Fruit fly (Drosophila melanogaster) whole organism, embryonic: Measurements from ENCODE around the gene CG16852.

Experiments used
- B-H1 ChIP-seq: fragments of 200-800 bp; sonication (Bioruptor generic); IDR thresholded peaks from 3 replicates; pipeline ENCODE4 v1.3.6; 2022; ENCODE audit warnings: missing biosample characterization, missing genetic modification characterization
- Bgb ChIP-seq: fragments of 200-800 bp; sonication (Bioruptor generic); IDR thresholded peaks from 2 replicates; pipeline ENCODE4 v1.3.6; 2022; ENCODE audit warnings: missing biosample characterization, missing genetic modification characterization; ENCODE audit not compliant: partially characterized antibody
- CG10366 ChIP-seq: fragments of 200-800 bp; sonication (Bioruptor generic); IDR thresholded peaks from 2 replicates; pipeline ENCODE4 v1.3.6; 2022; ENCODE audit warnings: missing biosample characterization, missing genetic modification characterization
- CG10543 ChIP-seq: fragments of 200-800 bp; sonication (Bioruptor generic); optimal IDR thresholded peaks from 3 replicates; lab custom pipeline; 2017; ENCODE audit warnings: missing biosample characterization, mild to moderate bottlenecking, missing genetic modification characterization, moderate library complexity
- CG11504 ChIP-seq: fragments of 200-800 bp; sonication (Bioruptor generic); optimal IDR thresholded peaks from 3 replicates; lab custom pipeline; 2019; ENCODE audit warnings: missing biosample characterization, mild to moderate bottlenecking, missing genetic modification characterization, moderate library complexity
- CG13123 ChIP-seq: fragments of 200-800 bp; sonication (Bioruptor generic); optimal IDR thresholded peaks from 2 replicates; lab custom pipeline; 2016; ENCODE audit warnings: missing biosample characterization, missing genetic modification characterization
- CG13624 ChIP-seq: fragments of 200-800 bp; sonication (Bioruptor generic); optimal IDR thresholded peaks from 2 replicates; lab custom pipeline; 2016; ENCODE audit warnings: missing biosample characterization, missing genetic modification characterization
- CG13894 ChIP-seq: fragments of 200-800 bp; sonication (Bioruptor generic); optimal IDR thresholded peaks from 3 replicates; lab custom pipeline; 2018; ENCODE audit warnings: missing biosample characterization, mild to moderate bottlenecking, missing genetic modification characterization, moderate library complexity
- CG14014 ChIP-seq: fragments of 200-800 bp; sonication (Bioruptor generic); IDR thresholded peaks from 2 replicates; pipeline ENCODE4 v1.3.6; 2022; ENCODE audit warnings: missing biosample characterization, missing genetic modification characterization
- CG1603 ChIP-seq: fragments of 200-800 bp; sonication (Bioruptor generic); optimal IDR thresholded peaks from 2 replicates; lab custom pipeline; 2019; ENCODE audit warnings: missing biosample characterization, mild to moderate bottlenecking, missing genetic modification characterization, moderate library complexity
- CG17359 ChIP-seq: fragments of 200-800 bp; sonication (Bioruptor generic); optimal IDR thresholded peaks from 3 replicates; lab custom pipeline; 2018; ENCODE audit warnings: missing biosample characterization, mild to moderate bottlenecking, missing genetic modification characterization, moderate library complexity
- CG31224 ChIP-seq: fragments of 200-800 bp; sonication (Bioruptor generic); IDR thresholded peaks from 2 replicates; pipeline ENCODE4 v1.3.6; 2022; ENCODE audit warnings: missing biosample characterization, missing genetic modification characterization
- CG4404 ChIP-seq: fragments of 200-800 bp; sonication (Bioruptor generic); IDR thresholded peaks from 2 replicates; pipeline ENCODE4 v1.3.6; 2022; ENCODE audit warnings: missing biosample characterization, missing genetic modification characterization
- CG7745 ChIP-seq: fragments of 200-800 bp; sonication (Bioruptor generic); optimal IDR thresholded peaks from 2 replicates; lab custom pipeline; 2018; ENCODE audit warnings: missing biosample characterization, mild to moderate bottlenecking, missing genetic modification characterization, moderate library complexity
- CG7839 ChIP-seq: fragments of 200-800 bp; sonication (Bioruptor generic); optimal IDR thresholded peaks from 3 replicates; lab custom pipeline; 2018; ENCODE audit warnings: missing biosample characterization, mild to moderate bottlenecking, missing genetic modification characterization, moderate library complexity
- CG8089 ChIP-seq: fragments of 200-800 bp; sonication (Bioruptor generic); optimal IDR thresholded peaks from 3 replicates; lab custom pipeline; 2016; ENCODE audit warnings: missing biosample characterization, missing genetic modification characterization
- CG8281 ChIP-seq: fragments of 200-800 bp; sonication (Bioruptor generic); optimal IDR thresholded peaks from 2 replicates; lab custom pipeline; 2018; ENCODE audit warnings: missing biosample characterization, mild to moderate bottlenecking, missing genetic modification characterization, moderate library complexity
- Camta ChIP-seq: fragments of 200-800 bp; sonication (Bioruptor generic); optimal IDR thresholded peaks from 2 replicates; lab custom pipeline; 2016; ENCODE audit warnings: missing biosample characterization, missing genetic modification characterization
- D19B ChIP-seq: fragments of 200-800 bp; sonication (Bioruptor generic); optimal IDR thresholded peaks from 2 replicates; lab custom pipeline; 2017; ENCODE audit warnings: missing biosample characterization, mild to moderate bottlenecking, missing genetic modification characterization
- HmgZ ChIP-seq: fragments of 200-800 bp; sonication (Bioruptor generic); optimal IDR thresholded peaks from 2 replicates; lab custom pipeline; 2018; ENCODE audit warnings: missing biosample characterization, mild to moderate bottlenecking, missing genetic modification characterization
- Hsf ChIP-seq: fragments of 200-800 bp; sonication (Bioruptor generic); optimal IDR thresholded peaks from 3 replicates; lab custom pipeline; 2016; ENCODE audit warnings: missing biosample characterization, missing genetic modification characterization
- Mes4 ChIP-seq: fragments of 200-800 bp; sonication (Bioruptor generic); optimal IDR thresholded peaks from 2 replicates; lab custom pipeline; 2016; ENCODE audit warnings: missing biosample characterization, missing genetic modification characterization
- Oli ChIP-seq: fragments of 200-800 bp; sonication (Bioruptor generic); optimal IDR thresholded peaks from 2 replicates; lab custom pipeline; 2018; ENCODE audit warnings: missing biosample characterization, mild to moderate bottlenecking, missing genetic modification characterization, moderate library complexity
- Sox100B ChIP-seq: fragments of 200-800 bp; sonication (Bioruptor generic); optimal IDR thresholded peaks from 3 replicates; lab custom pipeline; 2018; ENCODE audit warnings: missing biosample characterization, mild to moderate bottlenecking, missing genetic modification characterization
- Sox102F ChIP-seq: fragments of 200-800 bp; sonication (Bioruptor generic); optimal IDR thresholded peaks from 2 replicates; lab custom pipeline; 2018; ENCODE audit warnings: missing biosample characterization, mild to moderate bottlenecking, missing genetic modification characterization, moderate library complexity
- Tbp ChIP-seq: fragments of >200 bp; optimal IDR thresholded peaks from 2 replicates; lab custom pipeline; 2018; ENCODE audit warnings: missing biosample characterization, missing genetic modification characterization
- ab ChIP-seq: fragments of 200-800 bp; sonication (Bioruptor generic); optimal IDR thresholded peaks from 2 replicates; lab custom pipeline; 2016; ENCODE audit warnings: missing biosample characterization, missing genetic modification characterization
- al ChIP-seq: fragments of 200-800 bp; sonication (Bioruptor generic); IDR thresholded peaks from 2 replicates; pipeline ENCODE4 v1.3.6; 2022; ENCODE audit warnings: missing biosample characterization, missing genetic modification characterization
- crc ChIP-seq: fragments of 200-800 bp; sonication (Bioruptor generic); optimal IDR thresholded peaks from 2 replicates; lab custom pipeline; 2016; ENCODE audit warnings: missing biosample characterization, missing genetic modification characterization
- dan ChIP-seq: fragments of 200-800 bp; sonication (Bioruptor generic); IDR thresholded peaks from 2 replicates; pipeline ENCODE4 v1.3.6; 2022; ENCODE audit warnings: missing biosample characterization, missing genetic modification characterization
- ems ChIP-seq: fragments of 200-800 bp; sonication (Bioruptor generic); optimal IDR thresholded peaks from 3 replicates; lab custom pipeline; 2016; ENCODE audit warnings: missing biosample characterization, missing genetic modification characterization
- fu2 ChIP-seq: fragments of 200-800 bp; sonication (Bioruptor generic); optimal IDR thresholded peaks from 2 replicates; lab custom pipeline; 2016; ENCODE audit warnings: missing biosample characterization, missing genetic modification characterization
- grau ChIP-seq: fragments of 200-800 bp; optimal IDR thresholded peaks from 3 replicates; lab custom pipeline; 2019; ENCODE audit warnings: missing biosample characterization, mild to moderate bottlenecking, missing genetic modification characterization, moderate library complexity
- gt ChIP-seq: fragments of 200-800 bp; sonication (Bioruptor generic); IDR thresholded peaks from 2 replicates; pipeline ENCODE4 v1.3.6; 2022; ENCODE audit warnings: missing biosample characterization, missing genetic modification characterization
- ken ChIP-seq: fragments of 200-800 bp; sonication (Bioruptor generic); IDR thresholded peaks from 3 replicates; pipeline ENCODE4 v1.3.6; 2022; ENCODE audit warnings: missing biosample characterization, missing genetic modification characterization
- kni ChIP-seq: fragments of 200-800 bp; sonication (Bioruptor generic); optimal IDR thresholded peaks from 3 replicates; lab custom pipeline; 2017; ENCODE audit warnings: mild to moderate bottlenecking, missing biosample characterization, missing genetic modification reagents, missing genetic modification characterization
- mirr ChIP-seq: fragments of 200-800 bp; sonication (Bioruptor generic); optimal IDR thresholded peaks from 3 replicates; lab custom pipeline; 2018; ENCODE audit warnings: missing biosample characterization, mild to moderate bottlenecking, missing genetic modification characterization
- oc ChIP-seq: fragments of 200-800 bp; sonication (Bioruptor generic); optimal IDR thresholded peaks from 2 replicates; lab custom pipeline; 2018; ENCODE audit warnings: missing biosample characterization, mild to moderate bottlenecking, missing genetic modification characterization, moderate library complexity
- pan ChIP-seq, 4 experiments: fragments of >200 bp in 3 of 4; fragments of 200-800 bp in 1 of 4; sonication (Bioruptor generic) in 1 of 4; optimal IDR thresholded peaks in 3 of 4; IDR thresholded peaks in 1 of 4; 2 replicates each; pipeline versions ENCODE4 v1.3.6 to Lab custom; 2017 to 2022; ENCODE audit warnings: missing biosample characterization in 2 of 4, missing genetic modification characterization in 2 of 4, mixed read lengths in 1 of 4
- pho ChIP-seq: fragments of 200-800 bp; sonication (Bioruptor generic); optimal IDR thresholded peaks from 2 replicates; lab custom pipeline; 2016; ENCODE audit warnings: missing biosample characterization, missing genetic modification characterization
- pros ChIP-seq: fragments of 200-800 bp; sonication (Bioruptor generic); optimal IDR thresholded peaks from 3 replicates; lab custom pipeline; 2019; ENCODE audit warnings: missing biosample characterization, mild to moderate bottlenecking, missing genetic modification characterization, moderate library complexity
- ro ChIP-seq: fragments of 200-800 bp; sonication (Bioruptor generic); IDR thresholded peaks from 2 replicates; pipeline ENCODE4 v1.3.6; 2022; ENCODE audit warnings: missing biosample characterization, missing genetic modification characterization
- sc ChIP-seq, 3 experiments: fragments of >200 bp in 2 of 3; fragments of 200-800 bp in 1 of 3; sonication (Bioruptor generic) in 1 of 3; optimal IDR thresholded peaks; 2 replicates in 2 of 3; 3 replicates in 1 of 3; lab custom pipeline; 2017; ENCODE audit warnings: mild to moderate bottlenecking in 1 of 3, missing biosample characterization in 1 of 3, missing genetic modification characterization in 1 of 3, missing genetic modification reagents in 1 of 3
- shn ChIP-seq: fragments of 200-800 bp; sonication (Bioruptor generic); optimal IDR thresholded peaks from 3 replicates; lab custom pipeline; 2016; ENCODE audit warnings: missing biosample characterization, missing genetic modification characterization
- sim ChIP-seq: fragments of 200-800 bp; sonication (Bioruptor generic); IDR thresholded peaks from 2 replicates; pipeline ENCODE4 v1.3.6; 2022; ENCODE audit warnings: missing biosample characterization, missing genetic modification characterization
- toy ChIP-seq: fragments of 200-800 bp; sonication (Bioruptor generic); IDR thresholded peaks from 2 replicates; pipeline ENCODE4 v1.3.6; 2022; ENCODE audit warnings: missing biosample characterization, missing genetic modification characterization
- usp ChIP-seq: fragments of >200 bp; optimal IDR thresholded peaks from 2 replicates; lab custom pipeline; 2017; ENCODE audit warnings: missing biosample characterization, missing genetic modification characterization
- wek ChIP-seq: fragments of 200-800 bp; sonication (Bioruptor generic); optimal IDR thresholded peaks from 3 replicates; lab custom pipeline; 2018; ENCODE audit warnings: missing biosample characterization, mild to moderate bottlenecking, missing genetic modification characterization, moderate library complexity

The CG16852 gene

dm6 chr2L:13547738-13548726 lies 7.5 kb downstream of the CG16852 start (continued):
- TF ChIP-seq toy (no peak), D19B (GFP tag; lab: Kevin White, UChicago) (peak; percentile 20), Bgb (GFP tag; lab: Robert Waterston, UW) (peak; percentile 40; the same call in 1 of the 2 replicates), ab (GFP tag; lab: Kevin White, UChicago) (no peak), pan (optimal IDR thresholded peaks at IDR 0.05; lab: Kevin White, UChicago) (no peak), pan (GFP tag; optimal IDR thresholded peaks at IDR 0.05 in 1 of 2, IDR thresholded peaks at IDR 0.05 in 1 of 2) (no peak), dan (no peak), CG1603 (no peak), Sox102F (GFP tag; lab: Kevin White, UChicago) (peak; percentile 24), crc (GFP tag; lab: Kevin White, UChicago) (no peak), CG31224 (GFP tag; lab: Robert Waterston, UW) (peak; percentile 27; the same call in 1 of the 2 replicates), CG13624 (GFP tag; lab: Kevin White, UChicago) (peak; percentile 57), pros (GFP tag; lab: Kevin White, UChicago) (no peak), CG10543 (GFP tag; lab: Kevin White, UChicago) (peak; percentile 20), CG13123 (no peak), ems (peak; percentile 18), ken (GFP tag; lab: Robert Waterston, UW) (no peak; the same call in 2 of the 3 replicates), ro (no peak), pho (GFP tag; lab: Kevin White, UChicago) (peak; percentile 62), grau (tag; lab: Kevin White, UChicago) (peak; percentile 64), CG4404 (peak; percentile 72), Oli (tag; lab: Kevin White, UChicago) (peak; percentile 35), Camta (peak; percentile 38), usp (GFP tag; lab: Kevin White, UChicago) (no peak), CG7839 (tag; lab: Kevin White, UChicago) (peak; percentile 68), wek (no peak), CG13894 (peak; percentile 59), kni (GFP tag; lab: Kevin White, UChicago) (no peak), al (GFP tag; lab: Robert Waterston, UW) (no peak), fu2 (GFP tag; lab: Kevin White, UChicago) (peak; percentile 57), B-H1 (GFP tag; lab: Robert Waterston, UW) (no peak), Mes4 (GFP tag; lab: Kevin White, UChicago) (no peak), mirr (GFP tag; lab: Kevin White, UChicago) (no peak), CG8089 (GFP tag; lab: Kevin White, UChicago) (no peak), gt (GFP tag; lab: Robert Waterston, UW) (no peak), CG11504 (tag; lab: Kevin White, UChicago) (peak; percentile 60), CG7745 (tag; lab: Kevin White, UChicago) (no peak), sim (GFP tag; lab: Robert Waterston, UW) (no peak), CG8281 (tag; lab: Kevin White, UChicago) (no peak), Tbp (GFP tag; lab: Kevin White, UChicago) (no peak), CG10366 (GFP tag; lab: Robert Waterston, UW) (no peak; the same call in 1 of the 2 replicates), sc (optimal IDR thresholded peaks at IDR 0.05; lab: Kevin White, UChicago) (no peak), sc (GFP tag; optimal IDR thresholded peaks at IDR 0.05; lab: Kevin White, UChicago) (no peak), HmgZ (tag; lab: Kevin White, UChicago) (peak; percentile 21), CG17359 (tag; lab: Kevin White, UChicago) (no peak), Hsf (GFP tag; lab: Kevin White, UChicago) (peak; percentile 41), Sox100B (GFP tag; lab: Kevin White, UChicago) (peak; percentile 46), CG14014 (GFP tag; lab: Robert Waterston, UW) (0 out of 2 replicates have a peak, but pooled peaks have one; percentile 15), shn (GFP tag; lab: Kevin White, UChicago) (no peak), oc (tag; lab: Kevin White, UChicago) (no peak)
